Fruit fly (Drosophila melanogaster) Kc167 (cell line): Measurements from ENCODE around the gene Lsp1gamma.

Source experiments
- h ChIP-seq: fragments of >200 bp; optimal IDR thresholded peaks from 3 replicates; lab custom pipeline; 2018; ENCODE audit warnings: missing external identifiers
- psq ChIP-seq: fragments of >200 bp; optimal IDR thresholded peaks from 2 replicates; lab custom pipeline; 2017; ENCODE audit warnings: missing external identifiers
- ttk ChIP-seq: sonication (Bioruptor generic); optimal IDR thresholded peaks from 2 replicates; lab custom pipeline; 2017; ENCODE audit warnings: missing external identifiers

- TF ChIP-seq psq (no peak), ttk (no peak), h (lab: Kevin White, UChicago) (no peak)
These were observed 36.5 kb upstream of the Lsp1gamma start for dm6 chr3L:29658-30262.
